Fruit fly (Drosophila melanogaster) whole organism, embryonic: ENCODE measurements around the gene CG32488.

Experiments
- Atf-2 ChIP-seq: fragments of 200-800 bp; sonication (Bioruptor generic); optimal IDR thresholded peaks from 2 replicates; lab custom pipeline; 2016; ENCODE audit warnings: missing biosample characterization, missing genetic modification characterization
- CG11398 ChIP-seq: fragments of 200-800 bp; sonication (Bioruptor generic); optimal IDR thresholded peaks from 2 replicates; lab custom pipeline; 2016; ENCODE audit warnings: missing biosample characterization, missing genetic modification characterization
- CG11560 ChIP-seq: fragments of 200-800 bp; sonication (Bioruptor generic); IDR thresholded peaks from 3 replicates; pipeline ENCODE4 v1.3.6; 2022; ENCODE audit warnings: missing biosample characterization, missing genetic modification characterization
- CG12391 ChIP-seq: fragments of 200-800 bp; sonication (Bioruptor generic); optimal IDR thresholded peaks from 3 replicates; lab custom pipeline; 2018; ENCODE audit warnings: missing biosample characterization, mild to moderate bottlenecking, missing genetic modification characterization, moderate library complexity
- CG13123 ChIP-seq: fragments of 200-800 bp; sonication (Bioruptor generic); optimal IDR thresholded peaks from 2 replicates; lab custom pipeline; 2016; ENCODE audit warnings: missing biosample characterization, missing genetic modification characterization
- CG13296 ChIP-seq: fragments of 200-800 bp; sonication (Bioruptor generic); optimal IDR thresholded peaks from 3 replicates; lab custom pipeline; 2018; ENCODE audit warnings: missing biosample characterization, mild to moderate bottlenecking, missing genetic modification characterization
- CG13775 ChIP-seq: fragments of 200-800 bp; sonication (Bioruptor generic); optimal IDR thresholded peaks from 3 replicates; lab custom pipeline; 2017; ENCODE audit warnings: missing biosample characterization, mild to moderate bottlenecking, missing genetic modification characterization
- CG14965 ChIP-seq: fragments of 200-800 bp; sonication (Bioruptor generic); optimal IDR thresholded peaks from 2 replicates; lab custom pipeline; 2016; ENCODE audit warnings: missing biosample characterization, missing genetic modification characterization, borderline replicate concordance
- CG17359 ChIP-seq: fragments of 200-800 bp; sonication (Bioruptor generic); optimal IDR thresholded peaks from 3 replicates; lab custom pipeline; 2018; ENCODE audit warnings: missing biosample characterization, mild to moderate bottlenecking, missing genetic modification characterization, moderate library complexity
- CG2875 ChIP-seq: fragments of 200-800 bp; sonication (Bioruptor generic); optimal IDR thresholded peaks from 2 replicates; lab custom pipeline; 2017; ENCODE audit warnings: missing biosample characterization, mild to moderate bottlenecking, missing genetic modification characterization, missing genetic modification reagents
- CG2889 ChIP-seq: fragments of 200-800 bp; sonication (Bioruptor generic); IDR thresholded peaks from 3 replicates; pipeline ENCODE4 v1.3.6; 2022; ENCODE audit warnings: missing biosample characterization, missing genetic modification characterization
- CG32772 ChIP-seq: fragments of 200-800 bp; sonication (Bioruptor generic); IDR thresholded peaks from 2 replicates; pipeline ENCODE4 v1.3.6; 2022; ENCODE audit warnings: missing biosample characterization, missing genetic modification characterization
- CG33213 ChIP-seq: fragments of 200-800 bp; sonication (Bioruptor generic); optimal IDR thresholded peaks from 3 replicates; lab custom pipeline; 2016; ENCODE audit warnings: missing biosample characterization, missing genetic modification characterization
- CG42726 ChIP-seq: fragments of 200-800 bp; sonication (Bioruptor generic); IDR thresholded peaks from 2 replicates; pipeline ENCODE4 v1.3.6; 2022; ENCODE audit warnings: missing biosample characterization, missing genetic modification characterization; ENCODE audit not compliant: partially characterized antibody
- CG4820 ChIP-seq: fragments of 200-800 bp; sonication (Bioruptor generic); optimal IDR thresholded peaks from 3 replicates; lab custom pipeline; 2016; ENCODE audit warnings: missing biosample characterization, missing genetic modification characterization
- CG6654 ChIP-seq: fragments of 200-800 bp; sonication (Bioruptor generic); optimal IDR thresholded peaks from 2 replicates; lab custom pipeline; 2017; ENCODE audit warnings: missing biosample characterization, mild to moderate bottlenecking, missing genetic modification characterization
- CG7745 ChIP-seq: fragments of 200-800 bp; sonication (Bioruptor generic); optimal IDR thresholded peaks from 2 replicates; lab custom pipeline; 2018; ENCODE audit warnings: missing biosample characterization, mild to moderate bottlenecking, missing genetic modification characterization, moderate library complexity
- CG8359 ChIP-seq: fragments of 200-800 bp; sonication (Bioruptor generic); optimal IDR thresholded peaks from 2 replicates; lab custom pipeline; 2017; ENCODE audit warnings: missing biosample characterization, mild to moderate bottlenecking, missing genetic modification characterization, borderline replicate concordance
- CG8388 ChIP-seq: fragments of 200-800 bp; sonication (Bioruptor generic); optimal IDR thresholded peaks from 2 replicates; lab custom pipeline; 2019; ENCODE audit warnings: missing biosample characterization, mild to moderate bottlenecking, missing genetic modification characterization, moderate library complexity
- CG8944 ChIP-seq: fragments of 200-800 bp; sonication (Bioruptor generic); optimal IDR thresholded peaks from 3 replicates; lab custom pipeline; 2016; ENCODE audit warnings: missing biosample characterization, missing genetic modification characterization
- CG9932 ChIP-seq: fragments of 200-800 bp; sonication (Bioruptor generic); IDR thresholded peaks from 2 replicates; pipeline ENCODE4 v1.3.6; 2022; ENCODE audit warnings: missing biosample characterization, missing genetic modification characterization
- CHES-1-like ChIP-seq: fragments of 200-800 bp; sonication (Bioruptor generic); optimal IDR thresholded peaks from 2 replicates; lab custom pipeline; 2016; ENCODE audit warnings: missing biosample characterization, missing genetic modification characterization
- Dll ChIP-seq: fragments of 200-800 bp; sonication (Bioruptor generic); IDR thresholded peaks from 4 replicates; pipeline ENCODE4 v1.3.6; 2022; ENCODE audit warnings: missing biosample characterization, missing genetic modification characterization; ENCODE audit not compliant: partially characterized antibody
- Drgx ChIP-seq: fragments of 200-800 bp; sonication (Bioruptor generic); IDR thresholded peaks from 2 replicates; pipeline ENCODE4 v1.3.6; 2022; ENCODE audit warnings: missing biosample characterization, missing genetic modification characterization
- Fer3 ChIP-seq: fragments of 200-800 bp; sonication (Bioruptor generic); optimal IDR thresholded peaks from 2 replicates; lab custom pipeline; 2018; ENCODE audit warnings: missing biosample characterization, mild to moderate bottlenecking, missing genetic modification characterization, moderate library complexity
- MESR4 ChIP-seq: fragments of 200-800 bp; sonication (Bioruptor generic); optimal IDR thresholded peaks from 2 replicates; lab custom pipeline; 2018; ENCODE audit warnings: missing biosample characterization, mild to moderate bottlenecking, missing genetic modification characterization, moderate library complexity
- Max ChIP-seq: fragments of 200-800 bp; sonication (Bioruptor generic); optimal IDR thresholded peaks from 2 replicates; lab custom pipeline; 2016; ENCODE audit warnings: missing biosample characterization, mild to moderate bottlenecking, missing genetic modification characterization
- Oaz ChIP-seq: fragments of 200-800 bp; sonication (Bioruptor generic); IDR thresholded peaks from 2 replicates; pipeline ENCODE4 v1.3.6; 2022; ENCODE audit warnings: missing biosample characterization, missing genetic modification characterization
- Optix ChIP-seq: fragments of 200-800 bp; sonication (Bioruptor generic); IDR thresholded peaks from 3 replicates; pipeline ENCODE4 v1.3.6; 2022; ENCODE audit warnings: missing biosample characterization, missing genetic modification characterization
- Pdp1 ChIP-seq, 2 experiments: fragments of 200-800 bp; sonication (Bioruptor generic); optimal IDR thresholded peaks; 3 replicates each; lab custom pipeline; 2016; ENCODE audit warnings: missing biosample characterization in 2 of 2, missing genetic modification characterization in 2 of 2, mild to moderate bottlenecking in 1 of 2, moderate library complexity in 1 of 2
- crc ChIP-seq: fragments of 200-800 bp; sonication (Bioruptor generic); optimal IDR thresholded peaks from 2 replicates; lab custom pipeline; 2016; ENCODE audit warnings: missing biosample characterization, missing genetic modification characterization
- fru ChIP-seq: fragments of >200 bp; optimal IDR thresholded peaks from 2 replicates; lab custom pipeline; 2017
- inv ChIP-seq: fragments of 200-800 bp; sonication (Bioruptor generic); IDR thresholded peaks from 2 replicates; pipeline ENCODE4 v1.3.6; 2022; ENCODE audit warnings: missing biosample characterization, missing genetic modification characterization; ENCODE audit not compliant: partially characterized antibody
- jing ChIP-seq: fragments of 200-800 bp; sonication (Bioruptor generic); optimal IDR thresholded peaks from 2 replicates; lab custom pipeline; 2018; ENCODE audit warnings: missing biosample characterization, mild to moderate bottlenecking, missing genetic modification characterization
- klu ChIP-seq: fragments of 200-800 bp; sonication (Bioruptor generic); IDR thresholded peaks from 2 replicates; pipeline ENCODE4 v1.3.6; 2022; ENCODE audit warnings: missing biosample characterization, missing genetic modification characterization
- lab ChIP-seq: fragments of 200-800 bp; sonication (Bioruptor generic); optimal IDR thresholded peaks from 3 replicates; lab custom pipeline; 2017; ENCODE audit warnings: missing biosample characterization, missing genetic modification characterization, mild to moderate bottlenecking, moderate library complexity, missing genetic modification reagents
- lmd ChIP-seq: fragments of 200-800 bp; sonication (Bioruptor generic); IDR thresholded peaks from 2 replicates; pipeline ENCODE4 v1.3.6; 2022; ENCODE audit warnings: missing biosample characterization, missing genetic modification characterization
- mirr ChIP-seq: fragments of 200-800 bp; sonication (Bioruptor generic); optimal IDR thresholded peaks from 3 replicates; lab custom pipeline; 2018; ENCODE audit warnings: missing biosample characterization, mild to moderate bottlenecking, missing genetic modification characterization
- nerfin-1 ChIP-seq: fragments of 200-800 bp; sonication (Bioruptor generic); optimal IDR thresholded peaks from 3 replicates; lab custom pipeline; 2019; ENCODE audit warnings: missing biosample characterization, mild to moderate bottlenecking, missing genetic modification characterization, moderate library complexity
- nerfin-2 ChIP-seq: fragments of 200-800 bp; sonication (Bioruptor generic); IDR thresholded peaks from 2 replicates; pipeline ENCODE4 v1.3.6; 2022; ENCODE audit warnings: missing biosample characterization, missing genetic modification characterization; ENCODE audit not compliant: partially characterized antibody
- nmo ChIP-seq: fragments of 200-800 bp; sonication (Bioruptor generic); optimal IDR thresholded peaks from 2 replicates; lab custom pipeline; 2018; ENCODE audit warnings: missing biosample characterization, mild to moderate bottlenecking, missing genetic modification characterization, moderate library complexity
- onecut ChIP-seq: fragments of 200-800 bp; sonication (Bioruptor generic); IDR thresholded peaks from 2 replicates; pipeline ENCODE4 v1.3.6; 2022; ENCODE audit warnings: missing biosample characterization, missing genetic modification characterization
- otp ChIP-seq: fragments of 200-800 bp; sonication (Bioruptor generic); IDR thresholded peaks from 3 replicates; pipeline ENCODE4, ENCODE4 v1.3.6; 2022; ENCODE audit warnings: missing biosample characterization, missing genetic modification characterization
- row ChIP-seq: fragments of 200-800 bp; sonication (Bioruptor generic); IDR thresholded peaks from 3 replicates; pipeline ENCODE4 v1.3.6; 2022; ENCODE audit warnings: missing biosample characterization, missing genetic modification characterization
- shn ChIP-seq: fragments of 200-800 bp; sonication (Bioruptor generic); optimal IDR thresholded peaks from 3 replicates; lab custom pipeline; 2016; ENCODE audit warnings: missing biosample characterization, missing genetic modification characterization
- sim ChIP-seq: fragments of 200-800 bp; sonication (Bioruptor generic); IDR thresholded peaks from 2 replicates; pipeline ENCODE4 v1.3.6; 2022; ENCODE audit warnings: missing biosample characterization, missing genetic modification characterization
- toy ChIP-seq: fragments of 200-800 bp; sonication (Bioruptor generic); IDR thresholded peaks from 2 replicates; pipeline ENCODE4 v1.3.6; 2022; ENCODE audit warnings: missing biosample characterization, missing genetic modification characterization
- zen ChIP-seq: fragments of 200-800 bp; sonication (Bioruptor generic); optimal IDR thresholded peaks from 3 replicates; lab custom pipeline; 2018; ENCODE audit warnings: missing biosample characterization, mild to moderate bottlenecking, missing genetic modification characterization, moderate library complexity

Gene CG32488

dm6 chr3L:3046325-3047156 lies 30.7 kb upstream of the CG32488 start, which contains the start of the genes scramb2 and Sk2 (continued):
- TF ChIP-seq Max (GFP tag; lab: Kevin White, UChicago) = peak; percentile 93
- peak; percentile 87 for TF ChIP-seq toy (GFP tag; lab: Robert Waterston, UW)
- TF ChIP-seq nerfin-1 = peak; percentile 93
- peak; percentile 90 for TF ChIP-seq CG9932 (GFP tag; lab: Robert Waterston, UW)
- TF ChIP-seq sim (GFP tag; lab: Robert Waterston, UW) = peak; percentile 92
- TF ChIP-seq CG4820 (GFP tag; lab: Kevin White, UChicago) = peak; percentile 90
- TF ChIP-seq lmd (GFP tag; lab: Robert Waterston, UW) = peak; percentile 94
- TF ChIP-seq row = peak; percentile 95
- TF ChIP-seq CG13296 (GFP tag; lab: Kevin White, UChicago) = peak; percentile 97
- TF ChIP-seq CG17359 (tag; lab: Kevin White, UChicago) = peak; percentile 96
- peak; percentile 90 for TF ChIP-seq jing
- TF ChIP-seq CG8388 (GFP tag; lab: Kevin White, UChicago) = peak; percentile 94
- TF ChIP-seq fru = no peak
- no peak for TF ChIP-seq nerfin-2 (GFP tag; lab: Robert Waterston, UW)
- peak; percentile 87; the same call in 2 of the 3 replicates for TF ChIP-seq CG2889
- TF ChIP-seq CG11560 (tag; lab: Robert Waterston, UW) = peak; percentile 79
- TF ChIP-seq CG6654 = peak; percentile 84
- peak; percentile 92 for TF ChIP-seq mirr (GFP tag; lab: Kevin White, UChicago)
- TF ChIP-seq Fer3 (tag; lab: Kevin White, UChicago) = peak; percentile 94
- peak; percentile 94 for TF ChIP-seq onecut
- peak; percentile 85 for TF ChIP-seq CG8359
- TF ChIP-seq nmo = peak; percentile 94
- TF ChIP-seq CG33213 = peak; percentile 75
- peak; percentile 81 for TF ChIP-seq CG13123 (GFP tag; lab: Kevin White, UChicago)
- peak; percentile 57 for TF ChIP-seq CHES-1-like (GFP tag; lab: Kevin White, UChicago)
- TF ChIP-seq Oaz = peak; percentile 91
- TF ChIP-seq CG12391 = peak; percentile 93
- TF ChIP-seq CG7745 (tag; lab: Kevin White, UChicago) = peak; percentile 7
- peak; percentile 98 for TF ChIP-seq lab (GFP tag; lab: Kevin White, UChicago)
- TF ChIP-seq otp (GFP tag; lab: Robert Waterston, UW) = peak; percentile 93
- peak; percentile 94 for TF ChIP-seq CG2875
- peak; percentile 98 for TF ChIP-seq Drgx (GFP tag; lab: Robert Waterston, UW)
- peak; percentile 83 to 86 for TF ChIP-seq Pdp1 (GFP tag; optimal IDR thresholded peaks at IDR 0.05; lab: Kevin White, UChicago)
- TF ChIP-seq zen = peak; percentile 86
- peak; percentile 94 for TF ChIP-seq Optix (GFP tag; lab: Robert Waterston, UW)
- peak; percentile 90 for TF ChIP-seq CG13775 (GFP tag; lab: Kevin White, UChicago)
- peak; percentile 78 for TF ChIP-seq CG11398 (GFP tag; lab: Kevin White, UChicago)
- TF ChIP-seq CG14965 (GFP tag; lab: Kevin White, UChicago) = peak; percentile 56
- peak; percentile 89 for TF ChIP-seq klu (GFP tag; lab: Robert Waterston, UW)
- peak; percentile 67 for TF ChIP-seq MESR4 (GFP tag; lab: Kevin White, UChicago)
- peak; percentile 74 for TF ChIP-seq Atf-2 (GFP tag; lab: Kevin White, UChicago)
- TF ChIP-seq Dll (GFP tag; lab: Robert Waterston, UW) = peak; percentile 47; the same call in 1 of the 4 replicates
- TF ChIP-seq CG42726 (GFP tag; lab: Robert Waterston, UW) = no peak
- peak; percentile 89 for TF ChIP-seq CG32772 (GFP tag; lab: Robert Waterston, UW)
- peak; percentile 43 for TF ChIP-seq shn (GFP tag; lab: Kevin White, UChicago)
- TF ChIP-seq CG8944 (GFP tag; lab: Kevin White, UChicago) = peak; percentile 76
- peak; percentile 81 for TF ChIP-seq crc (GFP tag; lab: Kevin White, UChicago)
- no peak for TF ChIP-seq inv (GFP tag; lab: Robert Waterston, UW)
